Fruit fly (Drosophila melanogaster): Measurements from ENCODE around the gene CG6204.

Gene CG6204

DNA sequence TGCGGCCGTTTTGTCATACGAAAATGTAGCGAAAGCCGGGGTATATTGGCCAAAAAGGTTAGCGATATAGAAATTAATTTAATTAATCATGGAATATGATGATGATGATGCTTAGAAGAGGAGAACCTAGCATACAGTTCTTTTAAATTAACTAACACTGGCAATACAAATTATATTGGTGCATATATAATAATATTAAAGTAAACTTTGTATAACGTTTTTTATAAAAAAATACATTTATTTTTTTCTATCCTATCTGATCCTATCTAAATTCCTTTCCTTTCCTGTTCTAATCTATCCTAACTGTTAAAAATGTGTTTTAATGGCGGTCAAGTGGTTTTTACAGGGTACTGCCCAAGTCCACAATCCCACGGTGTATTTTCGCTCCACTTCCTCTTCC is 12.3 kb downstream of the CG6204 start (continued):
- no peak for TF ChIP-seq CG8388 (GFP tag; optimal IDR thresholded peaks at IDR 0.05)
- TF ChIP-seq slbo (GFP tag; IDR thresholded peaks at IDR 0.05), result 0 out of 2 replicates have a peak, but pooled peaks have one; percentile 16
- no peak for TF ChIP-seq chinmo (GFP tag; IDR thresholded peaks at IDR 0.05; ENCODE audit: partially characterized antibody)
- no peak for TF ChIP-seq da (GFP tag; optimal IDR thresholded peaks at IDR 0.05)
- TF ChIP-seq esg (GFP tag; conservative IDR thresholded peaks at IDR 0.05), result no peak
- TF ChIP-seq D19B (GFP tag; optimal IDR thresholded peaks at IDR 0.05), result peak; percentile 77
- TF ChIP-seq Dip3 (GFP tag; optimal IDR thresholded peaks at IDR 0.05), result no peak
- TF ChIP-seq sens-2 (GFP tag; IDR thresholded peaks at IDR 0.05), result no peak
- peak; percentile 17 for TF ChIP-seq CG10209 (GFP tag; optimal IDR thresholded peaks at IDR 0.05)
- TF ChIP-seq CG13624 (GFP tag; optimal IDR thresholded peaks at IDR 0.05), result no peak

DNA sequence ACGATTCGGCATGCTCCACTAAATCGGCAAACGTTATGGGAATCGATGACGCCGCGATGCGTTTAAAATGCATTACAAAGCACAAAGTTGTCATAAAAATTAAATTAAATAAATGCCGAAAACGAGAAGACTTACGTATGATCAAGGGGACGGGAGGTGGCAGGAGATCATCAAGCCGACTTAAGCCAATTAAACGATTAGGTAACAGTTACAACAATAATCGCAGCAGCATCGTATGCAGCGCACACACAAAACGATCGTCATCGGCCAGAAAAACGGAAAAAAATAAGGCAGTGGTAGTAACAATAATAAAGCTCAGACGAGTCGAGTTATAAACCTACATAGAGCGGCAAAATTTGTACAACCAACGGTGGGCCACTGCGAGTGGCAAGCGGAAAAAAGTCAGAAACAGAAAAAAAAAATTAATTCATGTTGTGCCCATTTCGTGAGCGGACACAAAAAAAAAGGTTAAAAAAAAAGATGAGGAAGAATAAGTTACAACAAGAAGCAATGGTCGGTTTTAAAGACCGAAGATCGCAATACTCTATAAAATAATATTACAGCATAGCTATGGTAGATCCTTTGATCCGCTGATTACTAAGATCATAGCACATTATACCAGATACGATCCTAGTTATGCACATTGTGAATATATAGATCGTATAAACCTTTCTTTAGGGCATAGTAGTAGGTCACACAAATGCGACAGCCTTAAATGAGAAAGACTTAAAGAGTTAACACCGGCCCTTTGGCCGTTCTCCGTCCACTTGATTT is 12.9 kb downstream of the CG6204 start:
- no peak for TF ChIP-seq Bdp1 (GFP tag; optimal IDR thresholded peaks at IDR 0.05)
- peak; percentile 41 for TF ChIP-seq CG5245 (GFP tag; optimal IDR thresholded peaks at IDR 0.05)
- no peak for TF ChIP-seq CG1024 (GFP tag; IDR thresholded peaks at IDR 0.05)
- no peak for TF ChIP-seq run (tag; optimal IDR thresholded peaks at IDR 0.05)
- TF ChIP-seq H2.0 (GFP tag; IDR thresholded peaks at IDR 0.05), result peak; percentile 47; the same call in 1 of the 2 replicates
- no peak for TF ChIP-seq CG2202 (tag; optimal IDR thresholded peaks at IDR 0.05)
- no peak for TF ChIP-seq CG4282 (GFP tag; optimal IDR thresholded peaks at IDR 0.05)
- no peak for TF ChIP-seq zen2 (GFP tag; IDR thresholded peaks at IDR 0.05; ENCODE audit: partially characterized antibody)
- peak; percentile 72 for TF ChIP-seq tap (tag; optimal IDR thresholded peaks at IDR 0.05)
- peak; percentile 70 for TF ChIP-seq dysf (GFP tag; IDR thresholded peaks at IDR 0.05)
- TF ChIP-seq sc (optimal IDR thresholded peaks at IDR 0.05), result no peak
- peak; percentile 16 for TF ChIP-seq sc (GFP tag; optimal IDR thresholded peaks at IDR 0.05)
- no peak for TF ChIP-seq CG6854 (GFP tag; optimal IDR thresholded peaks at IDR 0.05)
- no peak for TF ChIP-seq CG2116 (GFP tag; optimal IDR thresholded peaks at IDR 0.05)
- peak; percentile 83 for TF ChIP-seq CG17359 (tag; optimal IDR thresholded peaks at IDR 0.05)
- no peak for TF ChIP-seq HmgD (GFP tag; optimal IDR thresholded peaks at IDR 0.05)
- TF ChIP-seq CG13775 (GFP tag; optimal IDR thresholded peaks at IDR 0.05), result no peak
- no peak for TF ChIP-seq MTF-1 (GFP tag; optimal IDR thresholded peaks at IDR 0.05; ENCODE audit: borderline replicate concordance)
- TF ChIP-seq Dip2 (GFP tag; IDR thresholded peaks at IDR 0.05), result no peak
- TF ChIP-seq CG31441 (GFP tag; IDR thresholded peaks at IDR 0.05), result peak; percentile 50; the same call in 1 of the 2 replicates
- TF ChIP-seq ap (GFP tag; IDR thresholded peaks at IDR 0.05), result no peak
- peak; percentile 81 for TF ChIP-seq CG13424 (tag; optimal IDR thresholded peaks at IDR 0.05)
- TF ChIP-seq Ptx1 (GFP tag; IDR thresholded peaks at IDR 0.05), result peak; percentile 71
- TF ChIP-seq slbo (GFP tag; IDR thresholded peaks at IDR 0.05), result no peak
- no peak for TF ChIP-seq Trl (optimal IDR thresholded peaks at IDR 0.05)
- TF ChIP-seq Trl (GFP tag; optimal IDR thresholded peaks at IDR 0.05), result peak; percentile 15
- no peak for TF ChIP-seq cas (GFP tag; IDR thresholded peaks at IDR 0.05)
- peak; percentile 47 for TF ChIP-seq grau (tag; optimal IDR thresholded peaks at IDR 0.05)
- peak; percentile 12 to 39 for TF ChIP-seq chif (GFP tag; optimal IDR thresholded peaks at IDR 0.05)
- no peak for TF ChIP-seq CG10543 (GFP tag; optimal IDR thresholded peaks at IDR 0.05)
- no peak for TF ChIP-seq ato (GFP tag; IDR thresholded peaks at IDR 0.05; ENCODE audit: partially characterized antibody)
- no peak for TF ChIP-seq CG14667 (GFP tag; IDR thresholded peaks at IDR 0.05)
- TF ChIP-seq bab2 (GFP tag; optimal IDR thresholded peaks at IDR 0.05), result peak; percentile 11
- TF ChIP-seq lab (GFP tag; optimal IDR thresholded peaks at IDR 0.05), result peak; percentile 53
- peak; percentile 27 for TF ChIP-seq CG3407 (GFP tag; optimal IDR thresholded peaks at IDR 0.05)
- peak; percentile 85 for TF ChIP-seq dmrt99B (tag; optimal IDR thresholded peaks at IDR 0.05)
- no peak for TF ChIP-seq CG31224 (GFP tag; IDR thresholded peaks at IDR 0.05)
- peak; percentile 49 for TF ChIP-seq CG9817 (tag; optimal IDR thresholded peaks at IDR 0.05)
- no peak for TF ChIP-seq insv (GFP tag; optimal IDR thresholded peaks at IDR 0.05)
- no peak for TF ChIP-seq cg (GFP tag; optimal IDR thresholded peaks at IDR 0.05)
